Fruit fly (Drosophila melanogaster) whole organism, embryonic: ENCODE data around the gene CG14370.

Source experiments
- CG12744 ChIP-seq: fragments of 200-800 bp; sonication (Bioruptor generic); optimal IDR thresholded peaks from 2 replicates; lab custom pipeline; 2016; ENCODE audit warnings: missing biosample characterization, missing genetic modification characterization
- CG8359 ChIP-seq: fragments of 200-800 bp; sonication (Bioruptor generic); optimal IDR thresholded peaks from 2 replicates; lab custom pipeline; 2017; ENCODE audit warnings: missing biosample characterization, mild to moderate bottlenecking, missing genetic modification characterization, borderline replicate concordance
- Fer3 ChIP-seq: fragments of 200-800 bp; sonication (Bioruptor generic); optimal IDR thresholded peaks from 2 replicates; lab custom pipeline; 2018; ENCODE audit warnings: missing biosample characterization, mild to moderate bottlenecking, missing genetic modification characterization, moderate library complexity
- ase ChIP-seq: fragments of 200-800 bp; sonication (Bioruptor generic); IDR thresholded peaks from 3 replicates; pipeline ENCODE4 v1.3.6; 2022; ENCODE audit warnings: missing biosample characterization, missing genetic modification characterization
- ken ChIP-seq: fragments of 200-800 bp; sonication (Bioruptor generic); IDR thresholded peaks from 3 replicates; pipeline ENCODE4 v1.3.6; 2022; ENCODE audit warnings: missing biosample characterization, missing genetic modification characterization

dm6 chr3R:13617228-13617627 is 29.4 kb downstream of the CG14370 start:
- TF ChIP-seq ase (no peak), ken (GFP tag; lab: Robert Waterston, UW) (no peak), CG8359 (GFP tag; lab: Kevin White, UChicago) (no peak), CG12744 (GFP tag; lab: Kevin White, UChicago) (no peak), Fer3 (tag; lab: Kevin White, UChicago) (no peak)
